Worm (Caenorhabditis elegans) whole organism, early embryonic: ENCODE data around the gene aqp-1.

Source experiments
- B0310.2 ChIP-seq: sonication (generic microtip); optimal IDR thresholded peaks from 2 replicates; lab custom pipeline; 2016; ENCODE audit warnings: mild to moderate bottlenecking, missing genetic modification characterization, missing compliant biosample characterization
- aly-1 ChIP-seq: sonication (generic microtip); optimal IDR thresholded peaks from 2 replicates; lab custom pipeline; 2016; ENCODE audit warnings: missing genetic modification characterization, missing compliant biosample characterization
- ama-1 ChIP-seq: fragments of 150-350 bp; optimal IDR thresholded peaks from 2 replicates; lab custom pipeline; 2014
- ceh-36 ChIP-seq: sonication (generic microtip); optimal IDR thresholded peaks from 2 replicates; lab custom pipeline; 2016; ENCODE audit warnings: missing genetic modification characterization, inconsistent platforms, missing compliant biosample characterization
- ets-7 ChIP-seq: sonication (generic microtip); optimal IDR thresholded peaks from 2 replicates; lab custom pipeline; 2016; ENCODE audit warnings: missing genotype, missing genetic modification characterization, missing compliant biosample characterization
- flt-1 ChIP-seq: fragments of 200-800 bp; sonication (Bioruptor generic); IDR thresholded peaks from 2 replicates; pipeline ENCODE4 v1.3.6; 2022; ENCODE audit warnings: missing genetic modification characterization, missing compliant biosample characterization
- hmbx-1 ChIP-seq: sonication (generic microtip); optimal IDR thresholded peaks from 2 replicates; lab custom pipeline; 2016; ENCODE audit warnings: mild to moderate bottlenecking, missing genetic modification characterization, missing compliant biosample characterization
- hmg-4 ChIP-seq: fragments of 200-800 bp; sonication (Bioruptor generic); optimal IDR thresholded peaks from 2 replicates; lab custom pipeline; 2018; ENCODE audit warnings: mild to moderate bottlenecking, missing genetic modification characterization, missing compliant biosample characterization
- hnd-1 ChIP-seq: sonication (generic microtip); optimal IDR thresholded peaks from 2 replicates; lab custom pipeline; 2016; ENCODE audit warnings: missing genetic modification characterization, missing compliant biosample characterization
- pes-1 ChIP-seq: fragments of 200-800 bp; sonication (Bioruptor generic); IDR thresholded peaks from 2 replicates; pipeline ENCODE4 v1.3.6; 2022; ENCODE audit warnings: missing genetic modification reagents, missing genetic modification characterization, missing compliant biosample characterization
- scrt-1 ChIP-seq: fragments of 200-800 bp; sonication (Bioruptor generic); IDR thresholded peaks from 2 replicates; pipeline ENCODE4 v1.3.6; 2022; ENCODE audit warnings: missing genetic modification characterization, missing compliant biosample characterization
- tbx-37 ChIP-seq: fragments of 200-800 bp; sonication (Bioruptor generic); conservative IDR thresholded peaks from 2 replicates; pipeline ENCODE4 v1.3.6; 2022; ENCODE audit warnings: missing genetic modification reagents, missing genetic modification characterization, missing compliant biosample characterization

DNA sequence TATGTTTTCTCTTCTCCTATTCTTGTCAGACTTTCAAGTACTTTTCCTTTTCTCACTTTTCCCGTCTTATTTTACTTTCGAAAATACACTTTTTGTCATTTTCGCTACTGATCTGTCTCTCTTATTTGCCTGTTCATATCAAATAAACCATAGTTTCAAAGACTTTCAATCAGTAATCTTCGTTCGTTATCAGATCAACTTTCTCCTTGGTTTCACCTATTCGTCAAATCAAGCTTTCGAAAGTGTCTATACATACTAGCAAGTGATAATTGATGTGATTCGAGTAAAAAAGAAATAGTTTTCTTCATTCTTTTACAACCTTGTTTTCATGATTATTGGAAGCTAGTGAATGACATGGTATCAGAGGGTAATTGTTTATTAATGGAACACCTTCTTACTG is 4.6 kb upstream of the aqp-1 start:
- no peak for TF ChIP-seq ama-1 (lab: Kevin White, UChicago)
- no peak for TF ChIP-seq tbx-37 (GFP tag; lab: Robert Waterston, UW)
- TF ChIP-seq ets-7 (tag; lab: Kevin White, UChicago) = no peak
- TF ChIP-seq pes-1 (GFP tag; lab: Robert Waterston, UW) = no peak
- TF ChIP-seq scrt-1 (GFP tag; lab: Robert Waterston, UW) = no peak
- no peak for TF ChIP-seq B0310.2 (tag; lab: Kevin White, UChicago)
- no peak for TF ChIP-seq flt-1 (GFP tag; lab: Robert Waterston, UW)
- TF ChIP-seq hmbx-1 (tag; lab: Kevin White, UChicago) = no peak
- TF ChIP-seq hmg-4 (GFP tag; lab: Kevin White, UChicago) = no peak
- TF ChIP-seq ceh-36 (tag; lab: Kevin White, UChicago) = no peak
- no peak for TF ChIP-seq aly-1
- no peak for TF ChIP-seq hnd-1 (tag; lab: Kevin White, UChicago)
